Worm (Caenorhabditis elegans): ENCODE data around the gene T19C3.3.
A peak's percentile ranks its signal among the peaks of the same experiment; 100 is the strongest.

The T19C3.3 gene

DNA sequence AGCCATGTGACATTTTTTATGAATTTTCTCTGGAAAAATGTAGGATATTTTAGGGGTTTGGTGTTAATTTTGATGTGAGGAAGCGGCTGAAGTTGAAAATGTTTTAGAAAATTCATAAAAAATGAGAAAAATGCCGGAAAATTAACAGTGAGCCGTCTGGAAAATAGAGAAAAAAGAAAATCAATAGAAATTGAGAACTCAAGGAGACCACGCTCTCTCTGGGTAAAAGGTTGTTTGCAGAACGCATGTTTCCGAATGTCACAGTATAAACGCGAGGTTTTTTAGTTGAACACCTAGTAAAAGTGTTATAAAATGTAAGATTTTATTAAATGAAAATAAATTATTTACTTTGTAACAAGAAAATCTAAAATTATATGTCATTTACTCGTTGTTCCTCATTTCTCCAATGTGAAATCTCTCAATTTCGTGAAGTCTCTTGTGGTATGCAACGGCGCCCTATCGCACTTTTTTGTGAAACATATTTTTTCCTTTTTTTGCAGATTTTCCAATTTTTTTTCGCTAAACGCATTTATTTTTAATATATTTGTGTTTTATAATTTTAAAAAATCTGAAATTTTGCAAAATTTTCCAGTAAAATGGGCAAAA lies 26.0 kb upstream of the T19C3.3 start, which contains the start of the genes tag-266 and tag-267 (continued):
- TF ChIP-seq dsc-1 (tag; optimal IDR thresholded peaks at IDR 0.05), result peak; percentile 49
- TF ChIP-seq mef-2 (tag; optimal IDR thresholded peaks at IDR 0.05), result no peak
- TF ChIP-seq nhr-11 (tag; optimal IDR thresholded peaks at IDR 0.05), result no peak
- peak; percentile 69 for TF ChIP-seq nhr-237 (tag; optimal IDR thresholded peaks at IDR 0.05)
- peak; percentile 90 for TF ChIP-seq fkh-8 (tag; optimal IDR thresholded peaks at IDR 0.05)

DNA sequence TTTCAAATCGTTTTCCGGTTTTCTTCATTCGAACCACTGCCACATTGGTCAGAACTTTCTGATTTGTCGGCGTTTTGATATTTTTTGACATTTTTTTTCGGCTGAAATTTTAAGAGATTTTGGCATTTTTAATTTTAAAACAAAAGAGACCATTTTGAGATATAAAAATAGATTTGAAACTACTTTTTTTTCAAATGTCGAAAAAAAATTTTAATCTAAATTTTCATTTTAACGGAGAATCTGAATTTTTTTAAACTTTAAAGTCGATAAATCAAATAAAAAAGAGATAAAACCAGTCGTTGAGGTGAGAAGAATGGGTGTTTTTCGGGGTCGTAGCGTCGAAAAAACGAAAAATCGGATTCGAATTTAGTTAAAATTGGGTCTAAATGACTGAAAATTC lies 24.0 kb upstream of the T19C3.3 start, which contains the start of gene sbds-1:
Gene sbds-1 (minus strand): TSS at position 101 of the 400 bp plus-strand sequence.
- TF ChIP-seq elt-3 (tag; optimal IDR thresholded peaks at IDR 0.05), result no peak
- TF ChIP-seq egl-13 (tag; optimal IDR thresholded peaks at IDR 0.05), result no peak
- no peak for TF ChIP-seq lin-14 (GFP tag; optimal IDR thresholded peaks at IDR 0.05)
- TF ChIP-seq ceh-82 (tag; optimal IDR thresholded peaks at IDR 0.05), result no peak
- no peak for TF ChIP-seq zag-1 (tag; optimal IDR thresholded peaks at IDR 0.05)
- no peak for TF ChIP-seq ceh-88 (GFP tag; IDR thresholded peaks at IDR 0.05)
- TF ChIP-seq nhr-47 (tag; optimal IDR thresholded peaks at IDR 0.05), result no peak
- TF ChIP-seq pag-3 (tag; optimal IDR thresholded peaks at IDR 0.05; ENCODE audit: borderline replicate concordance, insufficient read depth), result no peak

ce11 chrIII:636067-636466 lies 21.7 kb upstream of the T19C3.3 start, which contains the start of gene T19C3.7:
TSS of gene T19C3.7 (minus strand) at chrIII:636167.
- TF ChIP-seq grh-1 (GFP tag; IDR thresholded peaks at IDR 0.05) (no peak), mab-9 (GFP tag; IDR thresholded peaks at IDR 0.05) (no peak), dsc-1 (tag; optimal IDR thresholded peaks at IDR 0.05) (no peak), nhr-47 (tag; optimal IDR thresholded peaks at IDR 0.05) (no peak), unc-30 (tag; optimal IDR thresholded peaks at IDR 0.05) (no peak), sup-37 (GFP tag; optimal IDR thresholded peaks at IDR 0.05) (no peak), fkh-8 (tag; optimal IDR thresholded peaks at IDR 0.05) (no peak), nhr-76 (tag; optimal IDR thresholded peaks at IDR 0.05) (no peak), hpl-2 (GFP tag; optimal IDR thresholded peaks at IDR 0.05) (no peak), unc-62 (GFP tag; optimal IDR thresholded peaks at IDR 0.05) (no peak), hlh-17 (GFP tag; optimal IDR thresholded peaks at IDR 0.05; ENCODE audit: borderline replicate concordance) (no peak), nhr-19 (GFP tag; conservative IDR thresholded peaks at IDR 0.05) (no peak), skn-1 (tag; optimal IDR thresholded peaks at IDR 0.05) (no peak), nhr-77 (tag; optimal IDR thresholded peaks at IDR 0.05) (no peak), xbp-1 (tag; optimal IDR thresholded peaks at IDR 0.05) (no peak), lsy-2 (tag; optimal IDR thresholded peaks at IDR 0.05) (no peak)

ce11 chrIII:634618-635017 lies 20.3 kb upstream of the T19C3.3 start, which contains the start of gene fem-2:
TSS of gene fem-2 (minus strand) at chrIII:634626.
- TF ChIP-seq nhr-71 (tag; optimal IDR thresholded peaks at IDR 0.05) (peak; percentile 64), nhr-11 (tag; optimal IDR thresholded peaks at IDR 0.05) (no peak), efl-1 (optimal IDR thresholded peaks at IDR 0.05) (peak; percentile 32 to 47), efl-1 (GFP tag; optimal IDR thresholded peaks at IDR 0.05 in 1 of 2) (peak; percentile 52 to 90), nhr-12 (tag; optimal IDR thresholded peaks at IDR 0.05) (no peak), unc-86 (tag; optimal IDR thresholded peaks at IDR 0.05) (peak; percentile 5), lin-13 (GFP tag; optimal IDR thresholded peaks at IDR 0.05) (peak; percentile 26), mep-1 (tag; optimal IDR thresholded peaks at IDR 0.05) (peak; percentile 79), nhr-19 (GFP tag; conservative IDR thresholded peaks at IDR 0.05) (peak; percentile 36), fkh-4 (tag; optimal IDR thresholded peaks at IDR 0.05; ENCODE audit: borderline replicate concordance) (no peak), tlp-1 (tag; optimal IDR thresholded peaks at IDR 0.05) (no peak), nhr-47 (tag; optimal IDR thresholded peaks at IDR 0.05) (peak; percentile 66), dpl-1 (GFP tag; optimal IDR thresholded peaks at IDR 0.05) (peak; percentile 38 to 53 (median 44)), nhr-90 (tag; optimal IDR thresholded peaks at IDR 0.05; ENCODE audit: poor library complexity) (peak; percentile 57), blmp-1 (tag; optimal IDR thresholded peaks at IDR 0.05) (peak; percentile 42), zip-4 (GFP tag; optimal IDR thresholded peaks at IDR 0.05) (peak; percentile 9), fkh-8 (tag; optimal IDR thresholded peaks at IDR 0.05) (peak; percentile 1), dsc-1 (tag; optimal IDR thresholded peaks at IDR 0.05) (peak; percentile 16), ets-5 (GFP tag; IDR thresholded peaks at IDR 0.05) (no peak), unc-130 (tag; optimal IDR thresholded peaks at IDR 0.05) (peak; percentile 22), xbp-1 (tag; optimal IDR thresholded peaks at IDR 0.05) (peak; percentile 50), mef-2 (tag; optimal IDR thresholded peaks at IDR 0.05) (no peak), snu-23 (GFP tag; optimal IDR thresholded peaks at IDR 0.05) (peak; percentile 62), ces-1 (GFP tag; optimal IDR thresholded peaks at IDR 0.05) (no peak), isw-1 (GFP tag; IDR thresholded peaks at IDR 0.05) (peak; percentile 16; the same call in 1 of the 2 replicates), lsy-2 (tag; optimal IDR thresholded peaks at IDR 0.05) (peak; percentile 57 to 67), mab-9 (GFP tag; IDR thresholded peaks at IDR 0.05) (no peak), nhr-20 (tag; optimal IDR thresholded peaks at IDR 0.05) (peak; percentile 37)
